Worm (Caenorhabditis elegans) whole organism, early embryonic: ENCODE measurements around the gene C54F6.18.

Source experiments
- B0310.2 ChIP-seq: sonication (generic microtip); optimal IDR thresholded peaks from 2 replicates; lab custom pipeline; 2016; ENCODE audit warnings: mild to moderate bottlenecking, missing genetic modification characterization, missing compliant biosample characterization
- aly-1 ChIP-seq: sonication (generic microtip); optimal IDR thresholded peaks from 2 replicates; lab custom pipeline; 2016; ENCODE audit warnings: missing genetic modification characterization, missing compliant biosample characterization
- ama-1 ChIP-seq: fragments of 150-350 bp; optimal IDR thresholded peaks from 2 replicates; lab custom pipeline; 2014
- hmbx-1 ChIP-seq: sonication (generic microtip); optimal IDR thresholded peaks from 2 replicates; lab custom pipeline; 2016; ENCODE audit warnings: mild to moderate bottlenecking, missing genetic modification characterization, missing compliant biosample characterization
- tra-4 ChIP-seq: sonication (generic microtip); optimal IDR thresholded peaks from 2 replicates; lab custom pipeline; 2017; ENCODE audit warnings: missing genetic modification characterization, missing compliant biosample characterization

- no peak for TF ChIP-seq ama-1 (lab: Kevin White, UChicago)
- TF ChIP-seq aly-1 (tag; lab: Kevin White, UChicago): no peak
- no peak for TF ChIP-seq B0310.2 (tag; lab: Kevin White, UChicago)
- no peak for TF ChIP-seq hmbx-1 (tag; lab: Kevin White, UChicago)
- no peak for TF ChIP-seq tra-4 (tag; lab: Kevin White, UChicago)
Observed at ce11 chrV:7508566-7509044, 17.2 kb upstream of the C54F6.18 start, which contains the start of the genes str-31 and nhr-172.
